Worm (Caenorhabditis elegans) whole organism, L1 larva: Measurements from ENCODE around the gene M04G7.1.

Experiments used
- ama-1 ChIP-seq: fragments of 150-350 bp; optimal IDR thresholded peaks from 2 replicates; lab custom pipeline; 2014
- jun-1 ChIP-seq: fragments of 150-350 bp; optimal IDR thresholded peaks from 2 replicates; lab custom pipeline; 2014; ENCODE audit warnings: missing biosample characterization, missing genetic modification reagents, missing genetic modification characterization
- nhr-77 ChIP-seq: fragments of 150-350 bp; optimal IDR thresholded peaks from 2 replicates; lab custom pipeline; 2014; ENCODE audit warnings: missing biosample characterization, missing genetic modification characterization

DNA sequence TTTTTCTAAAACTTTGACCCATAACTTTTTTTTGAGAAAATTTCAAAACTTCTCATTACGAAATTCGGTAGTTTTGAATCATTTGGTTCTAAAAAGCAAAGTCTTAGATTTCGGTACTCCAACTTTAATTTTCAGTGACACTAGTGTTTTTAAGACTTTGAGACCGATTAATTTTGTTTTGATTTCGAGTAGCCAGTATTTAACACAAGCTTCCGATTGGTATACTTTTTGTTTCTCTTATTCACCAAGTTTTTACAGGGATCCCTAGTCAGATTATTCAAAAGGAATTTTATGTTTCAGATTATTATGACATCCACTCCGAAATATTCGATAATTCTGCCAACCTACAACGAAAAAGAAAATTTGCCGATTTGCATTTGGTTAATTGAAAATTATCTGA is 10.2 kb upstream of the M04G7.1 start, which contains the start of gene dpm-1:
- TF ChIP-seq ama-1 (lab: Kevin White, UChicago) (no peak), jun-1 (tag; lab: Kevin White, UChicago) (no peak), nhr-77 (no peak)
